Fruit fly (Drosophila melanogaster) whole organism: ENCODE measurements around the gene dysc.

Experiments used
- CG8478 ChIP-seq: fragments of >200 bp; optimal IDR thresholded peaks from 2 replicates; lab custom pipeline; 2018; ENCODE audit warnings: inconsistent platforms
- Dll ChIP-seq: fragments of >200 bp; optimal IDR thresholded peaks from 2 replicates; lab custom pipeline; 2017
- EcR ChIP-seq, 2 experiments: fragments of >200 bp; optimal IDR thresholded peaks; 2 replicates each; lab custom pipeline; 2017; ENCODE audit warnings: missing biosample characterization in 2 of 2, missing genetic modification characterization in 2 of 2, missing genetic modification reagents in 2 of 2
- pan ChIP-seq: fragments of >200 bp; optimal IDR thresholded peaks from 2 replicates; lab custom pipeline; 2017
- psq ChIP-seq: fragments of >200 bp; optimal IDR thresholded peaks from 2 replicates; lab custom pipeline; 2017
- usp ChIP-seq: fragments of >200 bp; optimal IDR thresholded peaks from 2 replicates; lab custom pipeline; 2017; ENCODE audit warnings: missing biosample characterization, missing genetic modification characterization, mixed read lengths

The dysc gene

dm6 chr3L:13903186-13904020 lies at the start of gene dysc:
TSS of gene dysc (minus strand) at chr3L:13903236.
- TF ChIP-seq psq (lab: Kevin White, UChicago) (no peak), CG8478 (no peak), EcR (GFP tag; optimal IDR thresholded peaks at IDR 0.05; lab: Kevin White, UChicago) (no peak), pan (lab: Kevin White, UChicago) (no peak), Dll (lab: Kevin White, UChicago) (no peak), usp (GFP tag; lab: Kevin White, UChicago) (no peak)

dm6 chr3L:13952484-13953048 lies 49.5 kb upstream of the dysc start:
- no peak for TF ChIP-seq Dll (lab: Kevin White, UChicago)
- no peak for TF ChIP-seq EcR (GFP tag; optimal IDR thresholded peaks at IDR 0.05; lab: Kevin White, UChicago)
- no peak for TF ChIP-seq psq (lab: Kevin White, UChicago)
- TF ChIP-seq usp (GFP tag; lab: Kevin White, UChicago): no peak
- no peak for TF ChIP-seq CG8478
- no peak for TF ChIP-seq pan (lab: Kevin White, UChicago)

dm6 chr3L:13951564-13951963 lies 48.5 kb upstream of the dysc start:
- TF ChIP-seq Dll (lab: Kevin White, UChicago): no peak
- TF ChIP-seq usp (GFP tag; lab: Kevin White, UChicago): no peak
- TF ChIP-seq EcR (GFP tag; optimal IDR thresholded peaks at IDR 0.05; lab: Kevin White, UChicago): no peak

- TF ChIP-seq usp (GFP tag; lab: Kevin White, UChicago) (no peak), Dll (lab: Kevin White, UChicago) (no peak), EcR (GFP tag; optimal IDR thresholded peaks at IDR 0.05; lab: Kevin White, UChicago) (no peak), CG8478 (no peak), psq (lab: Kevin White, UChicago) (no peak), pan (lab: Kevin White, UChicago) (no peak)
Observed at dm6 chr3L:13949440-13950066, 46.5 kb upstream of the dysc start.

dm6 chr3L:13946003-13946402 lies 43.0 kb upstream of the dysc start:
- no peak for TF ChIP-seq pan (lab: Kevin White, UChicago)

dm6 chr3L:13939151-13939499 lies 36.1 kb upstream of the dysc start, which contains the start of gene CG32137:
TSS of gene CG32137 (plus strand) at chr3L:13939250.
- TF ChIP-seq EcR (GFP tag; optimal IDR thresholded peaks at IDR 0.05; lab: Kevin White, UChicago) (no peak), Dll (lab: Kevin White, UChicago) (no peak), psq (lab: Kevin White, UChicago) (no peak), CG8478 (no peak), usp (GFP tag; lab: Kevin White, UChicago) (no peak)

dm6 chr3L:13938470-13939150 lies 35.6 kb upstream of the dysc start:
- no peak for TF ChIP-seq psq (lab: Kevin White, UChicago)
- no peak for TF ChIP-seq EcR (GFP tag; optimal IDR thresholded peaks at IDR 0.05; lab: Kevin White, UChicago)
- TF ChIP-seq usp (GFP tag; lab: Kevin White, UChicago): no peak
- no peak for TF ChIP-seq pan (lab: Kevin White, UChicago)
- no peak for TF ChIP-seq CG8478
- TF ChIP-seq Dll (lab: Kevin White, UChicago): no peak

- no peak for TF ChIP-seq psq (lab: Kevin White, UChicago)
- TF ChIP-seq CG8478: no peak
- TF ChIP-seq Dll (lab: Kevin White, UChicago): no peak
- no peak for TF ChIP-seq pan (lab: Kevin White, UChicago)
- no peak for TF ChIP-seq EcR (GFP tag; optimal IDR thresholded peaks at IDR 0.05; lab: Kevin White, UChicago)
- TF ChIP-seq usp (GFP tag; lab: Kevin White, UChicago): no peak
Observed at dm6 chr3L:13936771-13937170, 33.7 kb upstream of the dysc start.

dm6 chr3L:13934902-13935301 lies 31.9 kb upstream of the dysc start:
- TF ChIP-seq psq (lab: Kevin White, UChicago) (no peak), pan (lab: Kevin White, UChicago) (no peak), Dll (lab: Kevin White, UChicago) (no peak), CG8478 (no peak), EcR (GFP tag; optimal IDR thresholded peaks at IDR 0.05; lab: Kevin White, UChicago) (no peak), usp (GFP tag; lab: Kevin White, UChicago) (no peak)

dm6 chr3L:13928769-13929594 lies 25.9 kb upstream of the dysc start, which contains the start of the genes CG8833 and DCTN1-p150:
TSS of gene CG8833 (minus strand) at chr3L:13929000.
TSS of gene DCTN1-p150 (plus strand) at chr3L:13929387.
- no peak for TF ChIP-seq psq (lab: Kevin White, UChicago)
- no peak for TF ChIP-seq usp (GFP tag; lab: Kevin White, UChicago)
- no peak for TF ChIP-seq EcR (GFP tag; optimal IDR thresholded peaks at IDR 0.05; lab: Kevin White, UChicago)
- no peak for TF ChIP-seq Dll (lab: Kevin White, UChicago)
- no peak for TF ChIP-seq CG8478
- TF ChIP-seq pan (lab: Kevin White, UChicago): no peak
